Worm (Caenorhabditis elegans): Measurements from ENCODE around the gene F41E6.5.

Gene F41E6.5

DNA sequence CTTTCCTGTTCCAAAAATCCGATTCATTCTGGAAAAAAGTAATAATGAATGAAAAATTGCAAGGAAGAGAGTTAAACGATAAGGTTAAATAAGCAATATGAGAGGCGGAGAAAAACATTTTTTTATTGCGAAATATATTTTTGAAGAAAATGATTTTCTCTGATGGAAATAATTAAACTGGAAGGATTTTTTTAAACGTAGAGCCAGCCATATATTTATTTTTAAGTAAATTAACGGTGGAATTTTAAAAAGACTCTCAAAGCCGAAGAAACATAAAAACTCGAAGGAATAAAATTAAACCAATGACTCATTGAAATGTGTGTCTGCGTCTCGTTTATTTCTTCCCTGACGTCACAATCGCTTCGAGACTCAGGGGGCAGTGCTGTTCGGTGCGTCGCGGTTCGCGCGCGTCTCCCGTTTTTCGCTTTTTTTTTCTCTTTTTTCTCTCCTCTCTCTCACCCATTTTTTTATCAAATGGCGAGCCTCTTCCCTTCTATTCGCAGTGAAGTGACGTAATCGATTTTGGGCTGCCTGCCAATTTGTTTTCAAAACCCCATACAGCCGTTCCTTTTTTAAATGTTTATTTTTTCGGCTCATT is 2.9 kb downstream of the F41E6.5 start, which contains the start of gene vps-60 (continued):
- TF ChIP-seq snpc-1.3 (tag; optimal IDR thresholded peaks at IDR 0.05; ENCODE audit: insufficient read depth) (peak; percentile 50), nhr-80 (tag; optimal IDR thresholded peaks at IDR 0.05) (peak; percentile 92), mel-28 (tag; optimal IDR thresholded peaks at IDR 0.05; ENCODE audit: borderline replicate concordance) (no peak), Y95B8A.8 (GFP tag; IDR thresholded peaks at IDR 0.05) (peak; percentile 83), egrh-3 (GFP tag; IDR thresholded peaks at IDR 0.05) (peak; percentile 59), gei-17 (GFP tag; optimal IDR thresholded peaks at IDR 0.05) (no peak), madf-6 (GFP tag; IDR thresholded peaks at IDR 0.05) (peak; percentile 85), chd-7 (tag; optimal IDR thresholded peaks at IDR 0.05) (peak; percentile 68), zim-3 (tag; optimal IDR thresholded peaks at IDR 0.05) (no peak), K11D2.4 (GFP tag; IDR thresholded peaks at IDR 0.05) (peak; percentile 92), C17E4.6 (GFP tag; IDR thresholded peaks at IDR 0.05) (0 out of 2 replicates have a peak, but pooled peaks have one; percentile 37), somi-1 (GFP tag; optimal IDR thresholded peaks at IDR 0.05) (peak; percentile 74), let-607 (tag; optimal IDR thresholded peaks at IDR 0.05) (peak; percentile 21 to 81), madf-10 (tag; optimal IDR thresholded peaks at IDR 0.05) (peak; percentile 98), Y56A3A.18 (GFP tag; IDR thresholded peaks at IDR 0.05) (peak; percentile 70; the same call in 1 of the 2 replicates), hmg-20 (GFP tag; IDR thresholded peaks at IDR 0.05) (0 out of 2 replicates have a peak, but pooled peaks have one; percentile 10), sea-2 (GFP tag; IDR thresholded peaks at IDR 0.05) (no peak), zfh-2 (GFP tag; conservative IDR thresholded peaks at IDR 0.05) (peak; percentile 97), F33H1.4 (GFP tag; IDR thresholded peaks at IDR 0.05) (peak; percentile 92), snpc-1.1 (tag; optimal IDR thresholded peaks at IDR 0.05; ENCODE audit: insufficient read depth) (peak; percentile 45), lsl-1 (GFP tag; optimal IDR thresholded peaks at IDR 0.05) (peak; percentile 62), lir-1 (GFP tag; conservative IDR thresholded peaks at IDR 0.05) (peak; percentile 39; the same call in 1 of the 2 replicates), attf-5 (GFP tag; optimal IDR thresholded peaks at IDR 0.05) (peak; percentile 97)

DNA sequence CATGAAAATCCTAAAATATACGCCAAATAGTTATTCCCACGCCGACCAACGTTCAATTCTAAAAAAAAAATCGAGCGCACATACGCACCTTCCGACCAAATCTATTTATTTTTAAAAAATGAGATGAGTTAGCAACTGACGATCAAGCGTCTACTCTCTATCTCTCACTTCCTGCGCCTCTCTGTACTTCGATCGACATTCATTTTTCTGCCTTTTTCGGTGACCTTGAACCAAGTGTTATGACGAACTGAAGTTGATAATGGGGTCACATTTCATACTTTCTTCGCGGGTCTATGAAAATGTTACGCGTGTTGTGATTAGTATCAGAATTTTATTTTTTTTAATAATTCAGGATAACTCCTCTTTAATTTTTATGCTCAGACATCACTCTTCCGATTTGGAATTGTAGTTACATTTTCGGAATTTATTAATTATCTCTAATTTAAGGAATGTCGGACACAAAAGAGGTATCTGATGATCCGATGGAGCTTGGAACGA is 4.1 kb downstream of the F41E6.5 start, which contains the start of gene smk-1:
Gene smk-1 (plus strand): TSS at position 448 of the 498 bp plus-strand sequence.
- peak; percentile 46 for TF ChIP-seq nhr-80 (tag; optimal IDR thresholded peaks at IDR 0.05)
- TF ChIP-seq ccch-3 (GFP tag; optimal IDR thresholded peaks at IDR 0.05): no peak
- no peak for TF ChIP-seq bed-1 (GFP tag; IDR thresholded peaks at IDR 0.05)
- no peak for TF ChIP-seq cebp-1 (GFP tag; IDR thresholded peaks at IDR 0.05)
- no peak for TF ChIP-seq cebp-1 (tag; optimal IDR thresholded peaks at IDR 0.05)
- peak; percentile 16; the same call in 1 of the 2 replicates for TF ChIP-seq madf-6 (GFP tag; IDR thresholded peaks at IDR 0.05)
- no peak for TF ChIP-seq ama-1 (optimal IDR thresholded peaks at IDR 0.05)
- TF ChIP-seq ama-1 (GFP tag; optimal IDR thresholded peaks at IDR 0.05): no peak
- TF ChIP-seq ztf-6 (GFP tag; IDR thresholded peaks at IDR 0.05): no peak
- no peak for TF ChIP-seq rpc-1 (optimal IDR thresholded peaks at IDR 0.05)
- no peak for TF ChIP-seq rpc-1 (tag; optimal IDR thresholded peaks at IDR 0.05)
- TF ChIP-seq ztf-18 (tag; optimal IDR thresholded peaks at IDR 0.05): no peak
- peak; percentile 8 for TF ChIP-seq lin-40 (tag; optimal IDR thresholded peaks at IDR 0.05)
- TF ChIP-seq hmg-1.2 (GFP tag; IDR thresholded peaks at IDR 0.05): peak; percentile 31; the same call in 1 of the 2 replicates
- no peak for TF ChIP-seq cebp-2 (GFP tag; IDR thresholded peaks at IDR 0.05)
- no peak for TF ChIP-seq hrde-1 (tag; optimal IDR thresholded peaks at IDR 0.05; ENCODE audit: borderline replicate concordance)
- no peak for TF ChIP-seq let-526 (GFP tag; IDR thresholded peaks at IDR 0.05)
- no peak for TF ChIP-seq F57C9.4 (tag; optimal IDR thresholded peaks at IDR 0.05)
